Worm (Caenorhabditis elegans) whole organism, mixed stage, embryonic: ENCODE measurements around the gene hrg-3.

Experiments used
- ceh-43 ChIP-seq: fragments of 200-800 bp; sonication (Bioruptor generic); optimal IDR thresholded peaks from 2 replicates; lab custom pipeline; 2018; ENCODE audit warnings: mild to moderate bottlenecking, missing genetic modification characterization, moderate library complexity, missing compliant biosample characterization
- ceh-83 ChIP-seq: fragments of 200-800 bp; sonication (Bioruptor generic); optimal IDR thresholded peaks from 2 replicates; lab custom pipeline; 2018; ENCODE audit warnings: mild to moderate bottlenecking, missing genetic modification characterization, missing compliant biosample characterization
- elt-1 ChIP-seq: sonication (generic microtip); optimal IDR thresholded peaks from 2 replicates; lab custom pipeline; 2017; ENCODE audit warnings: missing genetic modification characterization, mild to moderate bottlenecking, missing compliant biosample characterization, antibody characterized with exemption, moderate library complexity, borderline replicate concordance; ENCODE audit not compliant: insufficient read depth
- lin-13 ChIP-seq: fragments of 150-350 bp; optimal IDR thresholded peaks from 2 replicates; lab custom pipeline; 2014; ENCODE audit warnings: missing biosample characterization, missing genetic modification characterization
- mep-1 ChIP-seq: fragments of 150-350 bp; optimal IDR thresholded peaks from 2 replicates; lab custom pipeline; 2017; ENCODE audit warnings: missing biosample characterization, missing genetic modification reagents, missing genetic modification characterization, inconsistent platforms
- mls-2 ChIP-seq: sonication (generic microtip); optimal IDR thresholded peaks from 2 replicates; lab custom pipeline; 2016; ENCODE audit warnings: mild to moderate bottlenecking, missing genetic modification characterization, moderate library complexity, missing compliant biosample characterization
- nhr-12 ChIP-seq: fragments of 150-350 bp; optimal IDR thresholded peaks from 2 replicates; lab custom pipeline; 2014; ENCODE audit warnings: missing biosample characterization, missing genetic modification characterization
- nhr-237 ChIP-seq: fragments of 150-350 bp; optimal IDR thresholded peaks from 2 replicates; lab custom pipeline; 2014; ENCODE audit warnings: missing biosample characterization, missing genetic modification characterization
- nhr-76 ChIP-seq: sonication (generic microtip); optimal IDR thresholded peaks from 2 replicates; lab custom pipeline; 2017; ENCODE audit warnings: missing biosample characterization, missing genetic modification characterization
- snpc-4 ChIP-seq: fragments of 150-350 bp; optimal IDR thresholded peaks from 2 replicates; lab custom pipeline; 2014; ENCODE audit warnings: missing biosample characterization, missing genetic modification characterization
- unc-62 ChIP-seq: fragments of 150-350 bp; optimal IDR thresholded peaks from 2 replicates; lab custom pipeline; 2014; ENCODE audit warnings: missing biosample characterization, missing genetic modification reagents, missing genetic modification characterization
- zip-8 ChIP-seq: fragments of 150-350 bp; optimal IDR thresholded peaks from 2 replicates; lab custom pipeline; 2014; ENCODE audit warnings: missing biosample characterization, missing genetic modification characterization

DNA sequence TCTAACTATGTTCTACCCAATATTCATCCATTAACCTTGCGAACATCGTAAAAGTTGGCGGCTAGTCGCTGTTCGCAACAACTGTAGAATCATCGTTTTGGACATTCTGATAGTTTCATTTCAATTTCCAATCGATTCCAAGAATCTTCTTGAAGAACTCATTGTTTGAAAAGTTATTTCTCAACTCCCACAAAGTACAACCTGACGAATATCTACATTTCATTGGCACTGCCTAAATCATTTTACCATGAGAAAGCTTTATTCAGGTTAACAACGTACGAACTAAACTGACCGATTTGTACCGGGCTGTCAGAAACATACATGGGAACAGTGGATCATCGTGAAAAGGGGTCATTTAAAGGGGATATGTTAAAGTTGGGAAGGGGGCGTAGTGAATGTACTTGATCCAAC, 30.5 kb downstream of the hrg-3 start, which contains the start of gene F46B6.6:
- TF ChIP-seq nhr-12 (tag; lab: Kevin White, UChicago), result no peak
- TF ChIP-seq mls-2 (tag; lab: Kevin White, UChicago), result no peak
- no peak for TF ChIP-seq nhr-237 (tag; lab: Kevin White, UChicago)
- TF ChIP-seq nhr-76 (tag; lab: Kevin White, UChicago), result no peak
- no peak for TF ChIP-seq mep-1 (tag; lab: Kevin White, UChicago)
- TF ChIP-seq ceh-83 (GFP tag; lab: Kevin White, UChicago), result no peak
- no peak for TF ChIP-seq elt-1 (tag; lab: Kevin White, UChicago)
- no peak for TF ChIP-seq lin-13 (tag; lab: Kevin White, UChicago)
- no peak for TF ChIP-seq snpc-4 (tag; lab: Kevin White, UChicago)
- TF ChIP-seq ceh-43 (GFP tag; lab: Kevin White, UChicago), result no peak
- TF ChIP-seq unc-62 (GFP tag; lab: Kevin White, UChicago), result no peak
- no peak for TF ChIP-seq zip-8
